Fruit fly (Drosophila melanogaster) whole organism: ENCODE results near the gene barc.

Experiments
- CG8478 ChIP-seq: fragments of >200 bp; optimal IDR thresholded peaks from 2 replicates; lab custom pipeline; 2018; ENCODE audit warnings: inconsistent platforms
- Dll ChIP-seq: fragments of >200 bp; optimal IDR thresholded peaks from 2 replicates; lab custom pipeline; 2017
- EcR ChIP-seq, 2 experiments: fragments of >200 bp; optimal IDR thresholded peaks; 2 replicates each; lab custom pipeline; 2017; ENCODE audit warnings: missing biosample characterization in 2 of 2, missing genetic modification characterization in 2 of 2, missing genetic modification reagents in 2 of 2
- pan ChIP-seq: fragments of >200 bp; optimal IDR thresholded peaks from 2 replicates; lab custom pipeline; 2017
- psq ChIP-seq: fragments of >200 bp; optimal IDR thresholded peaks from 2 replicates; lab custom pipeline; 2017
- usp ChIP-seq: fragments of >200 bp; optimal IDR thresholded peaks from 2 replicates; lab custom pipeline; 2017; ENCODE audit warnings: missing biosample characterization, missing genetic modification characterization, mixed read lengths

The barc gene

dm6 chr3L:21433098-21433497 lies at the start of gene barc, which contains the start of gene Aef1:
barc (minus strand) TSS chr3L:21433134.
Aef1 (plus strand) TSS chr3L:21433422.
- TF ChIP-seq usp (GFP tag; lab: Kevin White, UChicago), result no peak
- TF ChIP-seq CG8478, result no peak
- TF ChIP-seq psq (lab: Kevin White, UChicago), result no peak
- TF ChIP-seq Dll (lab: Kevin White, UChicago), result no peak
- TF ChIP-seq pan, result no peak
- no peak for TF ChIP-seq EcR (GFP tag; optimal IDR thresholded peaks at IDR 0.05; lab: Kevin White, UChicago)

- TF ChIP-seq CG8478, result no peak
- no peak for TF ChIP-seq EcR (GFP tag; optimal IDR thresholded peaks at IDR 0.05; lab: Kevin White, UChicago)
- TF ChIP-seq psq (lab: Kevin White, UChicago), result no peak
- TF ChIP-seq pan, result no peak
- no peak for TF ChIP-seq usp (GFP tag; lab: Kevin White, UChicago)
- TF ChIP-seq Dll (lab: Kevin White, UChicago), result no peak
Measured at dm6 chr3L:21482100-21482499, 49.2 kb upstream of the barc start.

dm6 chr3L:21479636-21480035 lies 46.7 kb upstream of the barc start:
- TF ChIP-seq CG8478 (peak; percentile 67), Dll (lab: Kevin White, UChicago) (peak; percentile 8), EcR (GFP tag; optimal IDR thresholded peaks at IDR 0.05; lab: Kevin White, UChicago) (no peak)

dm6 chr3L:21477866-21478265 lies 44.9 kb upstream of the barc start:
- TF ChIP-seq usp (GFP tag; lab: Kevin White, UChicago) (no peak), pan (no peak), psq (lab: Kevin White, UChicago) (no peak)

- TF ChIP-seq Dll (lab: Kevin White, UChicago) (no peak), pan (no peak), CG8478 (peak; percentile 88), psq (lab: Kevin White, UChicago) (no peak), EcR (GFP tag; optimal IDR thresholded peaks at IDR 0.05; lab: Kevin White, UChicago) (no peak), usp (GFP tag; lab: Kevin White, UChicago) (no peak)
Measured at dm6 chr3L:21476429-21477006, 43.6 kb upstream of the barc start, which contains the start of gene croc. croc (minus strand) TSS chr3L:21476479.

dm6 chr3L:21471895-21472294 lies 39.0 kb upstream of the barc start:
- TF ChIP-seq Dll (lab: Kevin White, UChicago) (no peak), pan (no peak), EcR (GFP tag; optimal IDR thresholded peaks at IDR 0.05; lab: Kevin White, UChicago) (no peak), psq (lab: Kevin White, UChicago) (no peak), CG8478 (no peak), usp (GFP tag; lab: Kevin White, UChicago) (no peak)

dm6 chr3L:21465261-21466112 lies 32.6 kb upstream of the barc start:
- TF ChIP-seq EcR (GFP tag; optimal IDR thresholded peaks at IDR 0.05; lab: Kevin White, UChicago), result no peak
- TF ChIP-seq CG8478, result no peak
- TF ChIP-seq Dll (lab: Kevin White, UChicago), result no peak
- no peak for TF ChIP-seq pan
- TF ChIP-seq usp (GFP tag; lab: Kevin White, UChicago), result no peak
- no peak for TF ChIP-seq psq (lab: Kevin White, UChicago)

- TF ChIP-seq pan (no peak), usp (GFP tag; lab: Kevin White, UChicago) (no peak), EcR (GFP tag; optimal IDR thresholded peaks at IDR 0.05; lab: Kevin White, UChicago) (no peak), Dll (lab: Kevin White, UChicago) (no peak), CG8478 (no peak), psq (lab: Kevin White, UChicago) (no peak)
Measured at dm6 chr3L:21464240-21464639, 31.3 kb upstream of the barc start.

- TF ChIP-seq Dll (lab: Kevin White, UChicago) (no peak), EcR (GFP tag; optimal IDR thresholded peaks at IDR 0.05; lab: Kevin White, UChicago) (no peak), usp (GFP tag; lab: Kevin White, UChicago) (no peak), CG8478 (no peak)
Measured at dm6 chr3L:21462860-21463259, 29.9 kb upstream of the barc start.

- TF ChIP-seq Dll (lab: Kevin White, UChicago) (peak; percentile 34), usp (GFP tag; lab: Kevin White, UChicago) (no peak)
Measured at dm6 chr3L:21460149-21460873, 27.4 kb upstream of the barc start.

- TF ChIP-seq EcR (GFP tag; optimal IDR thresholded peaks at IDR 0.05; lab: Kevin White, UChicago) (no peak), usp (GFP tag; lab: Kevin White, UChicago) (no peak), pan (no peak), psq (lab: Kevin White, UChicago) (no peak), Dll (lab: Kevin White, UChicago) (no peak)
Measured at dm6 chr3L:21458736-21459135, 25.8 kb upstream of the barc start.

- no peak for TF ChIP-seq Dll (lab: Kevin White, UChicago)
- TF ChIP-seq psq (lab: Kevin White, UChicago), result no peak
- no peak for TF ChIP-seq CG8478
- no peak for TF ChIP-seq EcR (GFP tag; optimal IDR thresholded peaks at IDR 0.05; lab: Kevin White, UChicago)
- TF ChIP-seq usp (GFP tag; lab: Kevin White, UChicago), result no peak
- no peak for TF ChIP-seq pan
Measured at dm6 chr3L:21455196-21455595, 22.3 kb upstream of the barc start.
